Worm (Caenorhabditis elegans): ENCODE data around the gene klf-2.

Gene klf-2

ce11 chrV:20728763-20729350 lies 43.4 kb downstream of the klf-2 start, which contains the start of gene ipla-3:
Gene ipla-3, minus strand, starts transcription at chrV:20729272.
- TF ChIP-seq cog-1 (tag; optimal IDR thresholded peaks at IDR 0.05) (peak; percentile 54), flt-1 (GFP tag; IDR thresholded peaks at IDR 0.05) (no peak)

- no peak for TF ChIP-seq ztf-29 (GFP tag; IDR thresholded peaks at IDR 0.05)
- TF ChIP-seq klf-2 (GFP tag; conservative IDR thresholded peaks at IDR 0.05) = no peak
- no peak for TF ChIP-seq tab-1 (GFP tag; IDR thresholded peaks at IDR 0.05)
- no peak for TF ChIP-seq med-1 (GFP tag; optimal IDR thresholded peaks at IDR 0.05; ENCODE audit: insufficient read depth)
- no peak for TF ChIP-seq ref-1 (GFP tag; conservative IDR thresholded peaks at IDR 0.05)
Observed at ce11 chrV:20731787-20732186, 46.3 kb downstream of the klf-2 start, which contains the start of gene srxa-1. Gene srxa-1, plus strand, starts transcription at chrV:20732087.

- TF ChIP-seq T22C8.4 (GFP tag; IDR thresholded peaks at IDR 0.05) = no peak
- no peak for TF ChIP-seq ztf-29 (GFP tag; IDR thresholded peaks at IDR 0.05)
- TF ChIP-seq ztf-23 (GFP tag; IDR thresholded peaks at IDR 0.05) = no peak
- no peak for TF ChIP-seq med-1 (GFP tag; optimal IDR thresholded peaks at IDR 0.05; ENCODE audit: insufficient read depth)
- TF ChIP-seq klf-2 (GFP tag; conservative IDR thresholded peaks at IDR 0.05) = no peak
- TF ChIP-seq cog-1 (tag; optimal IDR thresholded peaks at IDR 0.05) = no peak
Observed at ce11 chrV:20734658-20735057, 49.2 kb downstream of the klf-2 start, which contains the start of gene srxa-6. Gene srxa-6, plus strand, starts transcription at chrV:20734958.
